Fruit fly (Drosophila melanogaster) S2 (cell line): ENCODE measurements around the gene CG14043.

Experiments used
- CG8478 ChIP-seq: fragments of >200 bp; optimal IDR thresholded peaks from 2 replicates; lab custom pipeline; 2018
- CTCF ChIP-seq, 2 experiments: fragments of >200 bp; optimal IDR thresholded peaks; 2 replicates each; lab custom pipeline; 2018

dm6 chr2L:5010784-5011260 lies 39.3 kb downstream of the CG14043 start, which contains the start of the genes CG31917, Tfb5 and SelT:
- no peak for TF ChIP-seq CG8478
- TF ChIP-seq CTCF (optimal IDR thresholded peaks at IDR 0.05; lab: Kevin White, UChicago) = peak in 1 of 2 experiments; percentile 10
